Fruit fly (Drosophila melanogaster): ENCODE measurements around the gene CG32119.

CG32119 gene

dm6 chr3L:13267893-13268292 is 19.4 kb upstream of the CG32119 start:
- no peak for TF ChIP-seq CG30431 (GFP tag; optimal IDR thresholded peaks at IDR 0.05)

dm6 chr3L:13267254-13267653 is 18.8 kb upstream of the CG32119 start:
- no peak for TF ChIP-seq gcm (GFP tag; optimal IDR thresholded peaks at IDR 0.05)
- no peak for TF ChIP-seq Optix (GFP tag; IDR thresholded peaks at IDR 0.05)
- TF ChIP-seq BEAF-32 (GFP tag; optimal IDR thresholded peaks at IDR 0.05) = no peak
- TF ChIP-seq Pdp1 (GFP tag; optimal IDR thresholded peaks at IDR 0.05) = no peak
- TF ChIP-seq CG10267 (tag; optimal IDR thresholded peaks at IDR 0.05) = no peak
- TF ChIP-seq CG17359 (tag; optimal IDR thresholded peaks at IDR 0.05) = peak; percentile 1
- TF ChIP-seq Dp (GFP tag; optimal IDR thresholded peaks at IDR 0.05) = no peak
- no peak for TF ChIP-seq CG32532 (GFP tag; IDR thresholded peaks at IDR 0.05)
- peak; percentile 29 for TF ChIP-seq Med (GFP tag)
- 0 out of 3 replicates have a peak, but pooled peaks have one; percentile 10 for TF ChIP-seq row (GFP tag; IDR thresholded peaks at IDR 0.05)
- no peak for TF ChIP-seq fd64A (GFP tag; optimal IDR thresholded peaks at IDR 0.05)
- TF ChIP-seq gem (tag; optimal IDR thresholded peaks at IDR 0.05) = peak; percentile 31
- TF ChIP-seq sqz (GFP tag; optimal IDR thresholded peaks at IDR 0.05) = no peak
- TF ChIP-seq CG4730 (GFP tag; IDR thresholded peaks at IDR 0.05) = no peak
- no peak for TF ChIP-seq Hmr (GFP tag; optimal IDR thresholded peaks at IDR 0.05)
- TF ChIP-seq CG12391 (tag; optimal IDR thresholded peaks at IDR 0.05) = peak; percentile 13
- TF ChIP-seq luna (GFP tag; optimal IDR thresholded peaks at IDR 0.05) = no peak
- no peak for TF ChIP-seq repo (GFP tag; optimal IDR thresholded peaks at IDR 0.05)
- peak; percentile 25 for TF ChIP-seq az2 (GFP tag; optimal IDR thresholded peaks at IDR 0.05)
- peak; percentile 17 for TF ChIP-seq unpg (GFP tag; optimal IDR thresholded peaks at IDR 0.05)
- no peak for TF ChIP-seq NfI (GFP tag; optimal IDR thresholded peaks at IDR 0.05)
- TF ChIP-seq Sry-δ (GFP tag; optimal IDR thresholded peaks at IDR 0.05) = no peak
- TF ChIP-seq Lhr (GFP tag; optimal IDR thresholded peaks at IDR 0.05) = no peak
- peak; percentile 27 for TF ChIP-seq CG7839 (tag; optimal IDR thresholded peaks at IDR 0.05)
- no peak for TF ChIP-seq fru (optimal IDR thresholded peaks at IDR 0.05)
- TF ChIP-seq CG17912 (GFP tag; optimal IDR thresholded peaks at IDR 0.05) = no peak
- TF ChIP-seq Max (GFP tag; optimal IDR thresholded peaks at IDR 0.05) = no peak
- peak; percentile 17 for TF ChIP-seq Sox102F (GFP tag; optimal IDR thresholded peaks at IDR 0.05)
- TF ChIP-seq bsh (GFP tag; optimal IDR thresholded peaks at IDR 0.05) = peak; percentile 41 to 46
- TF ChIP-seq CG10979 (tag; optimal IDR thresholded peaks at IDR 0.05) = no peak
- TF ChIP-seq Dfd (GFP tag; optimal IDR thresholded peaks at IDR 0.05) = no peak
- no peak for TF ChIP-seq kah (GFP tag; optimal IDR thresholded peaks at IDR 0.05)
- no peak for TF ChIP-seq ab (GFP tag; optimal IDR thresholded peaks at IDR 0.05)
- no peak for TF ChIP-seq Six4 (GFP tag; optimal IDR thresholded peaks at IDR 0.05)
- no peak for TF ChIP-seq CG4360 (GFP tag; IDR thresholded peaks at IDR 0.05)
- TF ChIP-seq CG10959 (GFP tag; IDR thresholded peaks at IDR 0.05) = no peak
- TF ChIP-seq Drgx (GFP tag; IDR thresholded peaks at IDR 0.05) = peak; percentile 39; the same call in 1 of the 2 replicates
- peak; percentile 26 for TF ChIP-seq CG11504 (tag; optimal IDR thresholded peaks at IDR 0.05)
- TF ChIP-seq CG8089 (GFP tag; optimal IDR thresholded peaks at IDR 0.05) = no peak
- no peak for TF ChIP-seq CG17328 (GFP tag; IDR thresholded peaks at IDR 0.05)
- peak; percentile 4 for TF ChIP-seq Oli (tag; optimal IDR thresholded peaks at IDR 0.05)
- peak; percentile 48 for TF ChIP-seq sens (GFP tag)
- TF ChIP-seq ERR (GFP tag; optimal IDR thresholded peaks at IDR 0.05) = no peak
- no peak for TF ChIP-seq org-1 (GFP tag; optimal IDR thresholded peaks at IDR 0.05)

Measured in whole organism, embryonic.